Worm (Caenorhabditis elegans) whole organism, L4 larva: ENCODE results near the gene T27E7.9.
"Not testable (repeated sequence)": the region's sequence is repeated elsewhere in the genome, so short reads cannot be mapped to it uniquely, and the experiment has no call there.

Source experiments
- ZK546.5 ChIP-seq, 2 experiments: sonication (generic microtip); optimal IDR thresholded peaks; 2 replicates each; lab custom pipeline; 2017; ENCODE audit warnings: missing biosample characterization in 2 of 2, missing genetic modification characterization in 2 of 2
- ces-1 ChIP-seq: fragments of 150-350 bp; sonication (generic microtip); optimal IDR thresholded peaks from 4 replicates; lab custom pipeline; 2014; ENCODE audit warnings: missing biosample characterization, missing genetic modification reagents, missing genetic modification characterization
- daf-12 ChIP-seq: fragments of 150-350 bp; optimal IDR thresholded peaks from 2 replicates; lab custom pipeline; 2014; ENCODE audit warnings: missing biosample characterization, missing genetic modification reagents, missing genetic modification characterization
- zfp-3 ChIP-seq: fragments of 200-800 bp; sonication (Bioruptor generic); conservative IDR thresholded peaks from 2 replicates; pipeline ENCODE4 v1.3.6; 2022; ENCODE audit warnings: missing genetic modification reagents, missing genetic modification characterization, missing compliant biosample characterization

- not testable (repeated sequence) for TF ChIP-seq zfp-3 (GFP tag; lab: Robert Waterston, UW); ces-1 (GFP tag; lab: Kevin White, UChicago); daf-12 (tag; lab: Kevin White, UChicago); ZK546.5 (tag; optimal IDR thresholded peaks at IDR 0.05; lab: Kevin White, UChicago)
Measured at ce11 chrIV:14525272-14526162, 23.7 kb downstream of the T27E7.9 start.
